Worm (Caenorhabditis elegans) whole organism, late embryonic: ENCODE measurements around the gene sec-10.

ENCODE experiments used
- C08G9.2 ChIP-seq: sonication (generic microtip); optimal IDR thresholded peaks from 2 replicates; lab custom pipeline; 2016; ENCODE audit warnings: mild to moderate bottlenecking, missing genetic modification characterization, moderate library complexity, missing compliant biosample characterization
- C38D4.7 ChIP-seq: fragments of 200-800 bp; sonication (Bioruptor generic); optimal IDR thresholded peaks from 2 replicates; lab custom pipeline; 2018; ENCODE audit warnings: mild to moderate bottlenecking, missing genetic modification characterization, moderate library complexity, missing compliant biosample characterization
- ceh-24 ChIP-seq: sonication (generic microtip); optimal IDR thresholded peaks from 2 replicates; lab custom pipeline; 2016; ENCODE audit warnings: mild to moderate bottlenecking, missing genetic modification characterization, missing compliant biosample characterization
- dmd-4 ChIP-seq: sonication (generic microtip); optimal IDR thresholded peaks from 2 replicates; lab custom pipeline; 2016; ENCODE audit warnings: borderline replicate concordance, missing genetic modification characterization, missing compliant biosample characterization
- hlh-30 ChIP-seq: sonication (generic microtip); optimal IDR thresholded peaks from 2 replicates; lab custom pipeline; 2017; ENCODE audit warnings: antibody characterized with exemption, missing genetic modification characterization, missing compliant biosample characterization; ENCODE audit not compliant: insufficient read depth
- unc-55 ChIP-seq: sonication (generic microtip); optimal IDR thresholded peaks from 2 replicates; lab custom pipeline; 2017; ENCODE audit warnings: missing biosample characterization, missing genetic modification reagents, missing genetic modification characterization

DNA sequence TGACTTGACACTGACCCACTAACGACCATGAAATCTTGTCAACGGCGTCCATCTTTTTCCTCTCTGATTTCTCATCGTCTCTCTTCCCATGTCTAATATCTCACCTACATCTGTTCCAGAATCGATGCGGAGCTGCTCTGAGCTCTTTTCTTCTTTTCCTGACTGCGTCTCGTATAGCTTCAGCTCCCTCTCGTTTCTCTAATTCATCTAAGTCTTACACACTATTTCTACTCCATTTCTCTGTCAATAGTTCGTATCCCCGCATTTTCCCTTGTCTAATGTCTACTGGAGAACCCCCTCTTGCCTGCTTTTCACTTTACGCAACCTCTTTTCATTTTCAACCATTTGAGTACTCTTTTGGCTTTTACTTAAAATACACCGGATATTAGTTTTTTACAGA is 35.6 kb upstream of the sec-10 start, which contains the start of gene ric-3:
- TF ChIP-seq C38D4.7 (GFP tag; lab: Kevin White, UChicago) (no peak), dmd-4 (tag; lab: Kevin White, UChicago) (peak; percentile 13), ceh-24 (tag; lab: Kevin White, UChicago) (no peak), hlh-30 (tag; lab: Kevin White, UChicago) (no peak), unc-55 (GFP tag; lab: Kevin White, UChicago) (peak; percentile 80), C08G9.2 (tag; lab: Kevin White, UChicago) (no peak)
